Worm (Caenorhabditis elegans): ENCODE data around the gene Y39H10B.3.

DNA sequence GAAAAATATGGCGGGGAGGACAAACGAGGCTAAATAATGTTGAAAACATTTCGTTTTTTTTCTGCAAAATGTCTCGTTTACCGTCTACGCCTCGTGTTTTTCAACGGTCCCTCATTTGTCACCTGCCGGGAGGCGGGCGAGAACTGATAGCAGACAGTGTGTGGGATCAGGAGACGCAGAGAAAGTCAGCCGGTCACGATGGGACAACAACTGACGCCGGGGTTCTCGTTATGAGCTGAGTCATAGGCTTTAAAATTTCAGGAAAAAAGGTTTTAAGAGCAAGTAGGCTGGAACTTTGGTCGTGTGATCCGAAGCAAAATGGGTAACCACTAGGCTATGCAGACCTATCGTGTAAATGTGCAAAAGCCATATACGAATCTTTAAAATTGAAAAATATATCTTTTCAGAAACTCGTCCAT lies 15.2 kb downstream of the Y39H10B.3 start, which contains the start of gene W08A12.2:
- TF ChIP-seq ZK546.5 (tag; optimal IDR thresholded peaks at IDR 0.05) (no peak), unc-62 (GFP tag; optimal IDR thresholded peaks at IDR 0.05) (no peak), nhr-11 (tag; optimal IDR thresholded peaks at IDR 0.05) (no peak), elt-3 (tag; optimal IDR thresholded peaks at IDR 0.05) (no peak), ama-1 (optimal IDR thresholded peaks at IDR 0.05) (no peak), mdl-1 (tag; optimal IDR thresholded peaks at IDR 0.05) (no peak), zag-1 (tag; optimal IDR thresholded peaks at IDR 0.05) (no peak), elt-2 (tag; optimal IDR thresholded peaks at IDR 0.05) (no peak), unc-39 (tag; optimal IDR thresholded peaks at IDR 0.05) (no peak), nhr-76 (tag; optimal IDR thresholded peaks at IDR 0.05) (no peak), ztf-4 (tag; optimal IDR thresholded peaks at IDR 0.05) (no peak), nhr-28 (tag; optimal IDR thresholded peaks at IDR 0.05) (no peak), ceh-82 (tag; optimal IDR thresholded peaks at IDR 0.05) (no peak)

Measured in whole organism, L3 larva.